Worm (Caenorhabditis elegans): ENCODE measurements around the gene C55A1.11.
"Not testable (repeated sequence)": the region's sequence is repeated elsewhere in the genome, so short reads cannot be mapped to it uniquely, and the experiment has no call there.

C55A1.11 gene

ce11 chrV:15599762-15600161, 25.9 kb upstream of the C55A1.11 start, which contains the start of gene B0391.14:
TSS of gene B0391.14 (minus strand) at chrV:15599862.
- TF ChIP-seq dve-1 (tag; optimal IDR thresholded peaks at IDR 0.05); ama-1 (optimal IDR thresholded peaks at IDR 0.05); K02D7.2 (tag; optimal IDR thresholded peaks at IDR 0.05): not testable (repeated sequence)

ce11 chrV:15602253-15602652, 23.4 kb upstream of the C55A1.11 start, which contains the start of gene fbxa-152:
TSS of gene fbxa-152 (minus strand) at chrV:15602353.
- TF ChIP-seq ceh-22 (tag; optimal IDR thresholded peaks at IDR 0.05), result no peak
- TF ChIP-seq ref-2 (tag; optimal IDR thresholded peaks at IDR 0.05), result no peak
- no peak for TF ChIP-seq ceh-24 (tag; optimal IDR thresholded peaks at IDR 0.05)
- no peak for TF ChIP-seq lim-6 (tag; optimal IDR thresholded peaks at IDR 0.05)
- TF ChIP-seq dve-1 (tag; optimal IDR thresholded peaks at IDR 0.05), result no peak
- TF ChIP-seq Y22D7AL.16 (tag; optimal IDR thresholded peaks at IDR 0.05), result no peak
- TF ChIP-seq rnt-1 (tag; optimal IDR thresholded peaks at IDR 0.05), result no peak
- no peak for TF ChIP-seq sox-4 (tag; optimal IDR thresholded peaks at IDR 0.05)
- TF ChIP-seq che-1 (tag; optimal IDR thresholded peaks at IDR 0.05), result no peak
- TF ChIP-seq odd-2 (tag; optimal IDR thresholded peaks at IDR 0.05), result no peak
- no peak for TF ChIP-seq hlh-15 (tag; optimal IDR thresholded peaks at IDR 0.05)

- TF ChIP-seq sox-2 (GFP tag; IDR thresholded peaks at IDR 0.05), result no peak
- TF ChIP-seq ceh-2 (tag; optimal IDR thresholded peaks at IDR 0.05), result no peak
- TF ChIP-seq pag-3 (tag; optimal IDR thresholded peaks at IDR 0.05; ENCODE audit: borderline replicate concordance), result no peak
- TF ChIP-seq unc-42 (tag; optimal IDR thresholded peaks at IDR 0.05), result no peak
- no peak for TF ChIP-seq fax-1 (tag; optimal IDR thresholded peaks at IDR 0.05)
- TF ChIP-seq ceh-45 (GFP tag; IDR thresholded peaks at IDR 0.05), result no peak
- no peak for TF ChIP-seq zip-5 (tag; optimal IDR thresholded peaks at IDR 0.05)
- TF ChIP-seq pros-1 (tag; optimal IDR thresholded peaks at IDR 0.05), result no peak
- no peak for TF ChIP-seq dmd-4 (tag; optimal IDR thresholded peaks at IDR 0.05; ENCODE audit: borderline replicate concordance)
- no peak for TF ChIP-seq K02D7.2 (tag; optimal IDR thresholded peaks at IDR 0.05)
- TF ChIP-seq unc-86 (tag; optimal IDR thresholded peaks at IDR 0.05), result no peak
Measured at ce11 chrV:15605045-15605444, 20.6 kb upstream of the C55A1.11 start, which contains the start of gene fbxa-154. TSS of gene fbxa-154 (minus strand) at chrV:15605145.

ce11 chrV:15610350-15610940, 15.2 kb upstream of the C55A1.11 start, which contains the start of the genes fbxa-153 and str-12:
TSS of gene fbxa-153 (minus strand) at chrV:15610384.
TSS of gene str-12 (plus strand) at chrV:15610890.
- TF ChIP-seq tbx-7 (tag; optimal IDR thresholded peaks at IDR 0.05), result no peak
- TF ChIP-seq sdc-2 (tag; optimal IDR thresholded peaks at IDR 0.05), result no peak
- no peak for TF ChIP-seq ttx-3 (tag; optimal IDR thresholded peaks at IDR 0.05)
- peak; percentile 77 for TF ChIP-seq unc-42 (tag; optimal IDR thresholded peaks at IDR 0.05)
- TF ChIP-seq ref-2 (tag; optimal IDR thresholded peaks at IDR 0.05), result peak; percentile 56
- TF ChIP-seq sox-4 (tag; optimal IDR thresholded peaks at IDR 0.05), result no peak
- peak; percentile 76 for TF ChIP-seq ceh-31 (tag; optimal IDR thresholded peaks at IDR 0.05)
- TF ChIP-seq ceh-18 (tag; optimal IDR thresholded peaks at IDR 0.05), result peak; percentile 5
- no peak for TF ChIP-seq hlh-8 (tag; optimal IDR thresholded peaks at IDR 0.05)
- TF ChIP-seq ceh-9 (tag; optimal IDR thresholded peaks at IDR 0.05), result no peak
- TF ChIP-seq pha-2 (tag; optimal IDR thresholded peaks at IDR 0.05), result peak; percentile 23
- peak; percentile 24 for TF ChIP-seq nfya-1 (tag; optimal IDR thresholded peaks at IDR 0.05)
- TF ChIP-seq dve-1 (tag; optimal IDR thresholded peaks at IDR 0.05), result no peak
- TF ChIP-seq che-1 (tag; optimal IDR thresholded peaks at IDR 0.05), result no peak
- TF ChIP-seq dmd-4 (tag; optimal IDR thresholded peaks at IDR 0.05; ENCODE audit: borderline replicate concordance), result no peak
- TF ChIP-seq unc-55 (GFP tag; optimal IDR thresholded peaks at IDR 0.05), result peak; percentile 19
- TF ChIP-seq T23F11.4 (GFP tag; optimal IDR thresholded peaks at IDR 0.05), result no peak
- peak; percentile 73 for TF ChIP-seq ceh-34 (tag; optimal IDR thresholded peaks at IDR 0.05)
- peak; percentile 51 for TF ChIP-seq tbx-2 (tag; optimal IDR thresholded peaks at IDR 0.05)
- no peak for TF ChIP-seq sox-2 (GFP tag; IDR thresholded peaks at IDR 0.05)
- peak; percentile 11 for TF ChIP-seq lim-6 (tag; optimal IDR thresholded peaks at IDR 0.05)
- no peak for TF ChIP-seq nhr-232 (tag; optimal IDR thresholded peaks at IDR 0.05)
- TF ChIP-seq pros-1 (tag; optimal IDR thresholded peaks at IDR 0.05), result no peak
- TF ChIP-seq ceh-14 (tag; optimal IDR thresholded peaks at IDR 0.05), result peak; percentile 74

Measured in whole organism, late embryonic.